Worm (Caenorhabditis elegans): ENCODE results near the gene lbp-7.

DNA sequence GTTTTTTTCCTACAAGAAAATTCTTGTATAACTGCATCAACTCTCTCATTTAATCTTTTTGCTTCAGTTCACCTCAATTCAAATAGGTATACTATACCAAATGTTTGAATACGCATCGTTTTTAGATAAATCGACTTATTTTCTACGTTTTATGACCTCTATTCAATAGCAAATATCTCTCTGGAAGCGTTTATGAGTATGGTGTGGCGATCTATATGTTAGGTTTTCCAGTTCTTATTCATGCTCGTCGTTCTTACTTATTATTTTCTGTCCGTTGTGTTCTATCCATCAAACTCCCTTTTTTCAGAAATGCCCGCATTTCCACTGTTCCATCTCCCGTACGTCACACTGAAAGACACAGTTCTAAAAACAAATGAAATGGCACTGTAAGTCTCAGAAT is 1.3 kb downstream of the lbp-7 start, which contains the start of gene T22G5.3:
- no peak for TF ChIP-seq ceh-36 (tag; optimal IDR thresholded peaks at IDR 0.05)
- TF ChIP-seq F13C5.2 (tag; optimal IDR thresholded peaks at IDR 0.05): no peak
- TF ChIP-seq tbx-11 (GFP tag; IDR thresholded peaks at IDR 0.05): no peak
- TF ChIP-seq ama-1 (optimal IDR thresholded peaks at IDR 0.05): no peak
- no peak for TF ChIP-seq sea-1 (GFP tag; conservative IDR thresholded peaks at IDR 0.05)
- no peak for TF ChIP-seq tbx-37 (GFP tag; conservative IDR thresholded peaks at IDR 0.05)
- no peak for TF ChIP-seq flt-1 (GFP tag; IDR thresholded peaks at IDR 0.05)
- TF ChIP-seq hmg-4 (GFP tag; optimal IDR thresholded peaks at IDR 0.05): no peak
- TF ChIP-seq pes-1 (GFP tag; IDR thresholded peaks at IDR 0.05): no peak
- no peak for TF ChIP-seq hmbx-1 (tag; optimal IDR thresholded peaks at IDR 0.05)
- no peak for TF ChIP-seq ceh-13 (GFP tag; optimal IDR thresholded peaks at IDR 0.05)
- no peak for TF ChIP-seq B0310.2 (tag; optimal IDR thresholded peaks at IDR 0.05)

All from whole organism, early embryonic.